Fruit fly (Drosophila melanogaster): ENCODE data around the gene eIF3g1.
A peak's percentile ranks its signal among the peaks of the same experiment; 100 is the strongest.

The eIF3g1 gene

dm6 chrX:2589446-2590038 is 20.6 kb downstream of the eIF3g1 start (continued):
- TF ChIP-seq grau (tag; optimal IDR thresholded peaks at IDR 0.05), result peak; percentile 90
- peak; percentile 89 for TF ChIP-seq oc (tag; optimal IDR thresholded peaks at IDR 0.05)
- TF ChIP-seq ranshi (GFP tag; IDR thresholded peaks at IDR 0.05), result peak; percentile 93
- peak; percentile 77 for TF ChIP-seq CG4617 (GFP tag; optimal IDR thresholded peaks at IDR 0.05; ENCODE audit: borderline replicate concordance)
- peak; percentile 64 for TF ChIP-seq Sox100B (GFP tag; optimal IDR thresholded peaks at IDR 0.05)
- TF ChIP-seq slou (GFP tag; optimal IDR thresholded peaks at IDR 0.05), result peak; percentile 93
- no peak for TF ChIP-seq bbx (GFP tag; IDR thresholded peaks at IDR 0.05; ENCODE audit: partially characterized antibody)
- peak; percentile 90 for TF ChIP-seq crc (GFP tag; optimal IDR thresholded peaks at IDR 0.05)
- peak; percentile 73 for TF ChIP-seq Ets97D (GFP tag; optimal IDR thresholded peaks at IDR 0.05)
- TF ChIP-seq CG4424 (GFP tag; optimal IDR thresholded peaks at IDR 0.05), result peak; percentile 86
- peak; percentile 96 for TF ChIP-seq gro (GFP tag; optimal IDR thresholded peaks at IDR 0.05)
- peak; percentile 91 for TF ChIP-seq Usf (GFP tag; optimal IDR thresholded peaks at IDR 0.05)
- TF ChIP-seq hb (GFP tag; IDR thresholded peaks at IDR 0.05; ENCODE audit: partially characterized antibody), result no peak
- TF ChIP-seq toy (GFP tag; IDR thresholded peaks at IDR 0.05), result peak; percentile 91
- TF ChIP-seq CG17186 (GFP tag; optimal IDR thresholded peaks at IDR 0.05), result peak; percentile 50
- TF ChIP-seq Hmr (GFP tag; optimal IDR thresholded peaks at IDR 0.05), result peak; percentile 96
- TF ChIP-seq p53 (GFP tag; optimal IDR thresholded peaks at IDR 0.05), result peak; percentile 85
- peak; percentile 63 for TF ChIP-seq Jarid2 (GFP tag; optimal IDR thresholded peaks at IDR 0.05)
- peak; percentile 78 for TF ChIP-seq CG6683 (GFP tag; optimal IDR thresholded peaks at IDR 0.05)
- TF ChIP-seq Hey (tag; optimal IDR thresholded peaks at IDR 0.05), result peak; percentile 74
- peak; percentile 95 for TF ChIP-seq ken (GFP tag; IDR thresholded peaks at IDR 0.05)
- peak in 1 of 2 experiments; percentile 22 for TF ChIP-seq insv (GFP tag; optimal IDR thresholded peaks at IDR 0.05)
- TF ChIP-seq CG4854 (GFP tag; optimal IDR thresholded peaks at IDR 0.05), result peak; percentile 86
- TF ChIP-seq yki (optimal IDR thresholded peaks at IDR 0.05), result no peak
- TF ChIP-seq D (optimal IDR thresholded peaks at IDR 0.05), result no peak
- peak; percentile 66 for TF ChIP-seq D (GFP tag; optimal IDR thresholded peaks at IDR 0.05)
- peak; percentile 90 for TF ChIP-seq Xrp1 (GFP tag; IDR thresholded peaks at IDR 0.05)
- TF ChIP-seq sr (GFP tag; IDR thresholded peaks at IDR 0.05), result peak; percentile 72; the same call in 2 of the 3 replicates
- TF ChIP-seq run (tag; optimal IDR thresholded peaks at IDR 0.05), result peak; percentile 80
- TF ChIP-seq CG13624 (GFP tag; optimal IDR thresholded peaks at IDR 0.05), result peak; percentile 96
- peak; percentile 93 for TF ChIP-seq cwo (GFP tag; optimal IDR thresholded peaks at IDR 0.05)
- no peak for TF ChIP-seq BEAF-32 (GFP tag; optimal IDR thresholded peaks at IDR 0.05)
- peak; percentile 98 for TF ChIP-seq mam (GFP tag; optimal IDR thresholded peaks at IDR 0.05)
- no peak for TF ChIP-seq CG4328 (GFP tag; optimal IDR thresholded peaks at IDR 0.05)
- TF ChIP-seq Blimp-1 (GFP tag; optimal IDR thresholded peaks at IDR 0.05), result peak; percentile 72
- TF ChIP-seq vnd (GFP tag; IDR thresholded peaks at IDR 0.05; ENCODE audit: partially characterized antibody), result no peak
- TF ChIP-seq ac (GFP tag; optimal IDR thresholded peaks at IDR 0.05), result no peak
- peak; percentile 92 for TF ChIP-seq CG9609 (GFP tag; optimal IDR thresholded peaks at IDR 0.05)
- peak in 1 of 2 experiments; percentile 62 for TF ChIP-seq Eip74EF (GFP tag; optimal IDR thresholded peaks at IDR 0.05)
- TF ChIP-seq zen (tag; optimal IDR thresholded peaks at IDR 0.05), result peak; percentile 68
- TF ChIP-seq CG12219 (GFP tag; optimal IDR thresholded peaks at IDR 0.05), result peak; percentile 79
- peak; percentile 86 for TF ChIP-seq CG8089 (GFP tag; optimal IDR thresholded peaks at IDR 0.05)
- peak; percentile 53 for TF ChIP-seq dmrt11E (tag; optimal IDR thresholded peaks at IDR 0.05)
- TF ChIP-seq ato (GFP tag; IDR thresholded peaks at IDR 0.05; ENCODE audit: partially characterized antibody), result no peak
- peak; percentile 93 for TF ChIP-seq jumu (GFP tag; optimal IDR thresholded peaks at IDR 0.05)
- peak; percentile 96 for TF ChIP-seq HmgD (GFP tag; optimal IDR thresholded peaks at IDR 0.05)
- TF ChIP-seq CG15601 (tag; optimal IDR thresholded peaks at IDR 0.05), result peak; percentile 64
- peak; percentile 92 for TF ChIP-seq sisA (GFP tag; IDR thresholded peaks at IDR 0.05)
- peak; percentile 95 for TF ChIP-seq sob (GFP tag; IDR thresholded peaks at IDR 0.05)
- peak; percentile 100 for TF ChIP-seq Med (GFP tag)
